Worm (Caenorhabditis elegans): ENCODE data around the gene vms-1.
A peak's percentile ranks its signal among the peaks of the same experiment; 100 is the strongest.

Gene vms-1

DNA sequence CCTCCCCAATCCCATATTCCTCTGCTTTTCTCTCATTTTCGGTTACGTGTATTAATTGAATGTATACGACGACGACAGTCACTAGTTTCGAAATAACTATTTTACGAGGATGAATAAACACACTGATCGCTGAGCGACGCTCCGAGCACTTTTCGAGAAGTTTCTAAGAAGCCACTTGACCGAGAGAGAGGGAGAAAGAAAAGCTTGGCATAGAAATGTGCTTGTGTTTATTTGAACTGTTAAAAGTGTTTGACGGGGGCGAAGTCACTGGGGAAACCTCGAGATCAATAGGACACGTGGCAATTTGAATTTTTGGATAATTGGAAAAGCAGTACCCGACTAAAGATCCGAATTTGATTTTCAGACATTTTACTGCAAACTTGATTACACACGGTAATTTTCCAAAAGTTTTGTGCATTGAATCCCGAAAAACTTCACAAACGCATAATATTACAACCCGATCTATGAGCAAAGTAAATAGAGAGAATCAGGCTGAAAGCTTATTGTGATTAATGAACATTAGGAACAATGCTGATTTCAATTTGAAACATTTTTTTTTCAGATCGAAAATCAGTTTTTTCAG, 48.3 kb downstream of the vms-1 start (continued):
- TF ChIP-seq vab-15 (tag; optimal IDR thresholded peaks at IDR 0.05) (no peak), lsy-2 (tag; optimal IDR thresholded peaks at IDR 0.05) (no peak), xbp-1 (tag; optimal IDR thresholded peaks at IDR 0.05) (no peak), nhr-76 (tag; optimal IDR thresholded peaks at IDR 0.05) (no peak), aly-2 (tag; optimal IDR thresholded peaks at IDR 0.05) (peak; percentile 23), lir-3 (tag; optimal IDR thresholded peaks at IDR 0.05; ENCODE audit: poor library complexity) (no peak), zip-4 (GFP tag; optimal IDR thresholded peaks at IDR 0.05) (no peak)

DNA sequence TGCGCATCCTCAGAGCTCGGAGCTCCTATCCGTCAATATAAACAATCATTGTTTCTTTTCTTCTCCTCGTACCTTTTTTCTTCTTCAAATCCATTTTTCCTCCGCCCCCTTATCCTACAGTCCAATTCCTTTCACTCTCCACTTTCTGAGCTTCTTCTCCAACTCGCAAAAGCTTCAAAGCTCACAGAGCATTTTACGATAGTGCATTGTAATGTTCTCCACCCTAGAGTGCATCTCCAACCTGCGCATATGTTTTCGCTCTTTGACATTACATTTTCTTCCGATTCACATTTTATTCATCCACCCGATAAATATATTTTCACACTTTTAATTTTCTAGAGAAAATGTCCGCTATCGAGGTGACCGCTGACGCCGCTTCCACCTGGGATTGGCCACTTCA, 49.4 kb downstream of the vms-1 start, which contains the start of gene hsp-12.2:
Gene hsp-12.2 (plus strand): TSS at position 301 of the 400 bp plus-strand sequence.
- TF ChIP-seq efl-1 (optimal IDR thresholded peaks at IDR 0.05) (no peak), efl-1 (GFP tag; optimal IDR thresholded peaks at IDR 0.05 in 1 of 2) (peak in 1 of 2 experiments; percentile 68), nhr-28 (tag; optimal IDR thresholded peaks at IDR 0.05) (no peak)

All from whole organism, L1 larva.